In genomic region chrIV:10366018-10366417, ce11 we compare ENCODE assay signal across 1 worm cellular context.
TF ChIP-seq lines count a peak whose summit lies in the region.

Gene sir-2.1, minus strand, starts transcription at chrIV:10366229.

TF ChIP-seq in whole organism, L1 larva, 84 proteins besides CTCF, POLR2A, EP300 and RAD21 (continued from another document):
- TF ChIP-seq mdl-1 (tag; optimal IDR thresholded peaks at IDR 0.05; lab: Kevin White, UChicago): no peak
- TF ChIP-seq nhr-71 (tag; optimal IDR thresholded peaks at IDR 0.05; lab: Kevin White, UChicago): peak; percentile 75
- TF ChIP-seq snu-23 (GFP tag; optimal IDR thresholded peaks at IDR 0.05; lab: Kevin White, UChicago): peak; percentile 67
- TF ChIP-seq pqm-1 (tag; optimal IDR thresholded peaks at IDR 0.05; lab: Kevin White, UChicago): no peak
- TF ChIP-seq Y116A8C.19 (tag; optimal IDR thresholded peaks at IDR 0.05; lab: Kevin White, UChicago; ENCODE audit: borderline replicate concordance): no peak
- TF ChIP-seq nhr-20 (tag; optimal IDR thresholded peaks at IDR 0.05; lab: Kevin White, UChicago): peak; percentile 49
- TF ChIP-seq pax-3 (tag; optimal IDR thresholded peaks at IDR 0.05; lab: Kevin White, UChicago): peak; percentile 23
- no peak for TF ChIP-seq unc-62 (GFP tag; optimal IDR thresholded peaks at IDR 0.05; lab: Kevin White, UChicago)
- TF ChIP-seq C34B4.2 (tag; optimal IDR thresholded peaks at IDR 0.05; lab: Kevin White, UChicago): no peak
- no peak for TF ChIP-seq lin-15B (tag; optimal IDR thresholded peaks at IDR 0.05; lab: Kevin White, UChicago)
- no peak for TF ChIP-seq tlp-1 (tag; optimal IDR thresholded peaks at IDR 0.05; lab: Kevin White, UChicago)
- TF ChIP-seq ztf-4 (tag; optimal IDR thresholded peaks at IDR 0.05; lab: Kevin White, UChicago): no peak
- TF ChIP-seq lsy-2 (tag; optimal IDR thresholded peaks at IDR 0.05; lab: Kevin White, UChicago): peak; percentile 66 to 69
- TF ChIP-seq ets-5 (GFP tag; IDR thresholded peaks at IDR 0.05; lab: Robert Waterston, UW): no peak
- peak; percentile 10 for TF ChIP-seq jun-1 (tag; optimal IDR thresholded peaks at IDR 0.05; lab: Kevin White, UChicago)
- TF ChIP-seq hlh-4 (tag; optimal IDR thresholded peaks at IDR 0.05; lab: Kevin White, UChicago): no peak
- TF ChIP-seq pag-3 (tag; optimal IDR thresholded peaks at IDR 0.05; lab: Kevin White, UChicago; ENCODE audit: borderline replicate concordance, insufficient read depth): no peak
- TF ChIP-seq ceh-8 (GFP tag; optimal IDR thresholded peaks at IDR 0.05; lab: Kevin White, UChicago): no peak
- peak; percentile 44 for TF ChIP-seq elt-2 (tag; optimal IDR thresholded peaks at IDR 0.05; lab: Kevin White, UChicago)
- TF ChIP-seq vab-15 (tag; optimal IDR thresholded peaks at IDR 0.05; lab: Kevin White, UChicago): no peak
- peak; percentile 57 to 76 for TF ChIP-seq lin-35 (GFP tag; optimal IDR thresholded peaks at IDR 0.05; lab: Kevin White, UChicago)
- TF ChIP-seq lin-39 (tag; optimal IDR thresholded peaks at IDR 0.05; lab: Kevin White, UChicago): no peak
- TF ChIP-seq nhr-12 (tag; optimal IDR thresholded peaks at IDR 0.05; lab: Kevin White, UChicago): no peak
- TF ChIP-seq aly-2 (tag; optimal IDR thresholded peaks at IDR 0.05; lab: Kevin White, UChicago): no peak
- peak; percentile 51 for TF ChIP-seq blmp-1 (tag; optimal IDR thresholded peaks at IDR 0.05; lab: Kevin White, UChicago)
- peak; percentile 74 for TF ChIP-seq nhr-47 (tag; optimal IDR thresholded peaks at IDR 0.05; lab: Kevin White, UChicago)
- TF ChIP-seq unc-30 (tag; optimal IDR thresholded peaks at IDR 0.05; lab: Kevin White, UChicago): no peak
- peak; percentile 4 for TF ChIP-seq egl-13 (tag; optimal IDR thresholded peaks at IDR 0.05; lab: Kevin White, UChicago)
- peak; percentile 64 for TF ChIP-seq swsn-7 (tag; optimal IDR thresholded peaks at IDR 0.05; lab: Kevin White, UChicago)
- TF ChIP-seq unc-130 (tag; optimal IDR thresholded peaks at IDR 0.05; lab: Kevin White, UChicago): peak; percentile 7
- no peak for TF ChIP-seq hlh-17 (GFP tag; optimal IDR thresholded peaks at IDR 0.05; lab: Kevin White, UChicago; ENCODE audit: borderline replicate concordance)
- no peak for TF ChIP-seq nhr-85 (tag; lab: Kevin White, UChicago)
- TF ChIP-seq fkh-8 (tag; optimal IDR thresholded peaks at IDR 0.05; lab: Kevin White, UChicago): no peak
- TF ChIP-seq fkh-4 (tag; optimal IDR thresholded peaks at IDR 0.05; lab: Kevin White, UChicago; ENCODE audit: borderline replicate concordance): no peak
- TF ChIP-seq dpl-1 (GFP tag; optimal IDR thresholded peaks at IDR 0.05; lab: Kevin White, UChicago): peak; percentile 36 to 66 (median 62)
- peak; percentile 24 for TF ChIP-seq snpc-4 (tag; optimal IDR thresholded peaks at IDR 0.05; lab: Kevin White, UChicago)
- no peak for TF ChIP-seq nhr-237 (tag; optimal IDR thresholded peaks at IDR 0.05; lab: Kevin White, UChicago)
- peak; percentile 68 for TF ChIP-seq tbx-2 (tag; optimal IDR thresholded peaks at IDR 0.05; lab: Kevin White, UChicago)
- no peak for TF ChIP-seq nhr-28 (tag; optimal IDR thresholded peaks at IDR 0.05; lab: Kevin White, UChicago)
- no peak for TF ChIP-seq lir-3 (tag; optimal IDR thresholded peaks at IDR 0.05; lab: Kevin White, UChicago; ENCODE audit: poor library complexity)
- TF ChIP-seq mab-9 (GFP tag; IDR thresholded peaks at IDR 0.05; lab: Robert Waterston, UW): no peak
- TF ChIP-seq rnt-1 (tag; optimal IDR thresholded peaks at IDR 0.05; lab: Kevin White, UChicago): peak; percentile 48
- no peak for TF ChIP-seq ceh-88 (GFP tag; IDR thresholded peaks at IDR 0.05; lab: Robert Waterston, UW)
- no peak for TF ChIP-seq ces-1 (GFP tag; optimal IDR thresholded peaks at IDR 0.05; lab: Kevin White, UChicago)
- no peak for TF ChIP-seq aha-1 (tag; optimal IDR thresholded peaks at IDR 0.05; lab: Kevin White, UChicago)
